Fruit fly (Drosophila melanogaster): Measurements from ENCODE around the gene mRpL32.

DNA sequence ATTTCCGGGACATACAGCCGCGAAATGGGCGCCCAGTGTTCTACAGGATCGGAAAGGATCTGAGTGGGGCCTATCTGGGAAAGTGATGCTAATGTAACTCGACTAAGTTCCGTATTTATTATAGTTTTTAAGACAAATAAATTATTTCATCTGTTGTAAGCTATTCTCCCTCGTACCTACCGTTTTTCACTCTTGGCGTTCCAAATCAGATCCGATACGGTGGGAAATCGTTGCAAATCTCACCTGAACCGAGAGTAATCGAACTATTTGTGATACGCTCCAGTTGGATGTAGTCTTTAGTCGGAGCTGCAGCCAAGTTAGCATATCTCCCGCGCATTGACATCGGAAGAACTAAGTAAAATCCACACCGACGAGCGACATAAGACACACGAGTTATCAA is 7.3 kb downstream of the mRpL32 start, which contains the start of gene CAH16:
- no peak for TF ChIP-seq CTCF (optimal IDR thresholded peaks at IDR 0.05)
- TF ChIP-seq CG8478 (optimal IDR thresholded peaks at IDR 0.05), result no peak

Measured in S2 (cell line).